Worm (Caenorhabditis elegans) whole organism, L3 larva: ENCODE data around the gene F58E6.13.

Experiments used
- R02D3.7 ChIP-seq: fragments of 150-350 bp; optimal IDR thresholded peaks from 2 replicates; lab custom pipeline; 2014; ENCODE audit warnings: missing biosample characterization, missing genetic modification characterization
- ZK546.5 ChIP-seq: sonication (generic microtip); optimal IDR thresholded peaks from 2 replicates; lab custom pipeline; 2017; ENCODE audit warnings: missing biosample characterization, missing genetic modification characterization
- aly-2 ChIP-seq: fragments of 150-350 bp; optimal IDR thresholded peaks from 2 replicates; lab custom pipeline; 2014; ENCODE audit warnings: missing biosample characterization, missing genetic modification characterization
- ama-1 ChIP-seq: fragments of 150-350 bp; optimal IDR thresholded peaks from 2 replicates; lab custom pipeline; 2018
- ceh-16 ChIP-seq: sonication (generic microtip); optimal IDR thresholded peaks from 2 replicates; lab custom pipeline; 2017; ENCODE audit warnings: missing biosample characterization, missing genetic modification characterization
- ceh-28 ChIP-seq: fragments of 150-350 bp; optimal IDR thresholded peaks from 2 replicates; lab custom pipeline; 2014; ENCODE audit warnings: missing biosample characterization, missing genetic modification reagents, missing genetic modification characterization
- ceh-82 ChIP-seq: fragments of 150-350 bp; optimal IDR thresholded peaks from 2 replicates; lab custom pipeline; 2014; ENCODE audit warnings: missing biosample characterization, missing genetic modification characterization
- ceh-9 ChIP-seq: sonication (generic microtip); optimal IDR thresholded peaks from 2 replicates; lab custom pipeline; 2018; ENCODE audit warnings: missing biosample characterization, missing genetic modification characterization
- daf-12 ChIP-seq: fragments of 150-350 bp; optimal IDR thresholded peaks from 2 replicates; lab custom pipeline; 2014; ENCODE audit warnings: missing biosample characterization, missing genetic modification reagents, missing genetic modification characterization
- egl-27 ChIP-seq: sonication (generic microtip); optimal IDR thresholded peaks from 4 replicates; lab custom pipeline; 2017; ENCODE audit warnings: missing biosample characterization, missing genetic modification reagents, missing genetic modification characterization
- egl-5 ChIP-seq: fragments of 150-350 bp; optimal IDR thresholded peaks from 2 replicates; lab custom pipeline; 2017; ENCODE audit warnings: missing biosample characterization, missing genetic modification reagents, missing genetic modification characterization, inconsistent platforms
- elt-1 ChIP-seq: fragments of 150-350 bp; optimal IDR thresholded peaks from 2 replicates; lab custom pipeline; 2014; ENCODE audit warnings: missing biosample characterization, missing genetic modification characterization
- elt-2 ChIP-seq: sonication (generic microtip); optimal IDR thresholded peaks from 2 replicates; lab custom pipeline; 2016; ENCODE audit warnings: missing genetic modification reagents, mild to moderate bottlenecking, missing genetic modification characterization, missing compliant biosample characterization
- elt-3 ChIP-seq, 3 experiments: fragments of 150-350 bp in 1 of 3; sonication (generic microtip) in 2 of 3; optimal IDR thresholded peaks; 2 replicates in 2 of 3; 4 replicates in 1 of 3; lab custom pipeline; 2014 to 2017; ENCODE audit warnings: missing biosample characterization in 3 of 3, missing genetic modification characterization in 3 of 3
- eor-1 ChIP-seq, 2 experiments: fragments of 150-350 bp; optimal IDR thresholded peaks; 2 replicates each; lab custom pipeline; 2014 to 2018; ENCODE audit warnings: missing biosample characterization in 2 of 2, missing genetic modification characterization in 2 of 2
- fkh-10 ChIP-seq: sonication (generic microtip); optimal IDR thresholded peaks from 2 replicates; lab custom pipeline; 2017; ENCODE audit warnings: missing biosample characterization, missing genetic modification reagents, missing genetic modification characterization
- fkh-2 ChIP-seq: fragments of 150-350 bp; optimal IDR thresholded peaks from 2 replicates; lab custom pipeline; 2014; ENCODE audit warnings: missing biosample characterization, missing genetic modification reagents, missing genetic modification characterization
- fos-1 ChIP-seq: fragments of 150-350 bp; optimal IDR thresholded peaks from 2 replicates; lab custom pipeline; 2014; ENCODE audit warnings: missing biosample characterization, missing genetic modification characterization
- hmg-11 ChIP-seq: sonication (generic microtip); optimal IDR thresholded peaks from 2 replicates; lab custom pipeline; 2016; ENCODE audit warnings: missing genetic modification characterization, missing compliant biosample characterization
- jun-1 ChIP-seq: fragments of 150-350 bp; optimal IDR thresholded peaks from 2 replicates; lab custom pipeline; 2014; ENCODE audit warnings: missing biosample characterization, missing genetic modification reagents, missing genetic modification characterization
- lin-15B ChIP-seq: fragments of 150-350 bp; optimal IDR thresholded peaks from 2 replicates; lab custom pipeline; 2014; ENCODE audit warnings: missing biosample characterization, missing genetic modification characterization
- lin-39 ChIP-seq: fragments of 150-350 bp; optimal IDR thresholded peaks from 2 replicates; lab custom pipeline; 2018; ENCODE audit warnings: missing biosample characterization, missing genetic modification reagents, missing genetic modification characterization
- lsy-12 ChIP-seq: sonication (generic microtip); optimal IDR thresholded peaks from 2 replicates; lab custom pipeline; 2016; ENCODE audit warnings: mild to moderate bottlenecking, missing genetic modification characterization, missing compliant biosample characterization
- mdl-1 ChIP-seq: fragments of 150-350 bp; optimal IDR thresholded peaks from 2 replicates; lab custom pipeline; 2014; ENCODE audit warnings: missing biosample characterization, missing genetic modification characterization
- mml-1 ChIP-seq: fragments of 150-350 bp; sonication (generic microtip); optimal IDR thresholded peaks from 3 replicates; lab custom pipeline; 2014; ENCODE audit warnings: missing biosample characterization, missing genetic modification characterization
- nfya-1 ChIP-seq: sonication (generic microtip); optimal IDR thresholded peaks from 2 replicates; lab custom pipeline; 2017; ENCODE audit warnings: missing genetic modification characterization, mild to moderate bottlenecking, missing compliant biosample characterization, antibody characterized with exemption, moderate library complexity; ENCODE audit not compliant: insufficient read depth
- nhr-11 ChIP-seq: fragments of 150-350 bp; optimal IDR thresholded peaks from 2 replicates; lab custom pipeline; 2014; ENCODE audit warnings: missing biosample characterization, missing genetic modification characterization
- nhr-12 ChIP-seq: fragments of 150-350 bp; optimal IDR thresholded peaks from 2 replicates; lab custom pipeline; 2014; ENCODE audit warnings: missing biosample characterization, missing genetic modification characterization
- nhr-23 ChIP-seq: fragments of 150-350 bp; optimal IDR thresholded peaks from 2 replicates; lab custom pipeline; 2014; ENCODE audit warnings: missing biosample characterization, missing genetic modification reagents, missing genetic modification characterization
- nhr-237 ChIP-seq: fragments of 150-350 bp; optimal IDR thresholded peaks from 2 replicates; lab custom pipeline; 2014; ENCODE audit warnings: missing biosample characterization, missing genetic modification characterization
- nhr-25 ChIP-seq: sonication (generic microtip); optimal IDR thresholded peaks from 2 replicates; lab custom pipeline; 2017; ENCODE audit warnings: missing biosample characterization, missing genetic modification characterization
- nhr-28 ChIP-seq: fragments of 150-350 bp; optimal IDR thresholded peaks from 2 replicates; lab custom pipeline; 2014; ENCODE audit warnings: missing biosample characterization, missing genetic modification characterization
- nhr-43 ChIP-seq: sonication (generic microtip); optimal IDR thresholded peaks from 2 replicates; lab custom pipeline; 2016; ENCODE audit warnings: mild to moderate bottlenecking, missing genetic modification characterization, missing compliant biosample characterization; ENCODE audit not compliant: poor library complexity, severe bottlenecking
- nhr-67 ChIP-seq: fragments of 150-350 bp; optimal IDR thresholded peaks from 2 replicates; lab custom pipeline; 2014; ENCODE audit warnings: missing biosample characterization, missing genetic modification characterization
- nhr-76 ChIP-seq: fragments of 150-350 bp; sonication (generic microtip); optimal IDR thresholded peaks from 5 replicates; lab custom pipeline; 2014; ENCODE audit warnings: missing biosample characterization, missing genetic modification characterization
- nhr-77 ChIP-seq: fragments of 150-350 bp; optimal IDR thresholded peaks from 2 replicates; lab custom pipeline; 2014; ENCODE audit warnings: missing biosample characterization, missing genetic modification characterization
- pha-4 ChIP-seq: fragments of 150-350 bp; optimal IDR thresholded peaks from 2 replicates; lab custom pipeline; 2014; ENCODE audit warnings: missing biosample characterization, missing genetic modification reagents, missing genetic modification characterization
- pqm-1 ChIP-seq: fragments of 150-350 bp; optimal IDR thresholded peaks from 2 replicates; lab custom pipeline; 2017; ENCODE audit warnings: missing biosample characterization, missing genetic modification characterization, inconsistent platforms
- sea-2 ChIP-seq: fragments of 150-350 bp; sonication (generic microtip); optimal IDR thresholded peaks from 4 replicates; lab custom pipeline; 2014; ENCODE audit warnings: missing biosample characterization, missing genetic modification reagents, missing genetic modification characterization
- skn-1 ChIP-seq: fragments of 150-350 bp; optimal IDR thresholded peaks from 2 replicates; lab custom pipeline; 2014; ENCODE audit warnings: missing biosample characterization, missing genetic modification characterization
- snpc-4 ChIP-seq: fragments of 150-350 bp; optimal IDR thresholded peaks from 2 replicates; lab custom pipeline; 2014; ENCODE audit warnings: missing biosample characterization, missing genetic modification characterization
- tbx-2 ChIP-seq: sonication (generic microtip); optimal IDR thresholded peaks from 2 replicates; lab custom pipeline; 2016; ENCODE audit warnings: mild to moderate bottlenecking, missing genetic modification characterization, missing compliant biosample characterization
- unc-39 ChIP-seq: sonication (generic microtip); optimal IDR thresholded peaks from 4 replicates; lab custom pipeline; 2017; ENCODE audit warnings: missing biosample characterization, missing genetic modification characterization
- unc-62 ChIP-seq: fragments of 150-350 bp; sonication (generic microtip); optimal IDR thresholded peaks from 4 replicates; lab custom pipeline; 2014; ENCODE audit warnings: missing biosample characterization, missing genetic modification reagents, missing genetic modification characterization
- zag-1 ChIP-seq: fragments of 150-350 bp; optimal IDR thresholded peaks from 2 replicates; lab custom pipeline; 2014; ENCODE audit warnings: missing biosample characterization, missing genetic modification characterization
- ztf-11 ChIP-seq: fragments of 150-350 bp; optimal IDR thresholded peaks from 2 replicates; lab custom pipeline; 2014; ENCODE audit warnings: missing biosample characterization, missing genetic modification characterization
- ztf-4 ChIP-seq: fragments of 150-350 bp; optimal IDR thresholded peaks from 2 replicates; lab custom pipeline; 2014; ENCODE audit warnings: missing biosample characterization, missing genetic modification characterization

Gene F58E6.13

ce11 chrV:9704399-9704798, 40.6 kb upstream of the F58E6.13 start:
- TF ChIP-seq egl-27 (tag; lab: Kevin White, UChicago) (no peak), ztf-4 (no peak), fkh-10 (no peak), eor-1 (tag; optimal IDR thresholded peaks at IDR 0.05; lab: Kevin White, UChicago) (no peak), pqm-1 (tag; lab: Kevin White, UChicago) (no peak), nhr-77 (tag; lab: Kevin White, UChicago) (no peak), ama-1 (lab: Kevin White, UChicago) (peak; percentile 24), egl-5 (tag; lab: Kevin White, UChicago) (peak; percentile 59), daf-12 (tag; lab: Kevin White, UChicago) (no peak), hmg-11 (peak; percentile 52), nhr-23 (tag; lab: Kevin White, UChicago) (no peak), ceh-82 (tag; lab: Kevin White, UChicago) (no peak), ceh-9 (tag; lab: Kevin White, UChicago) (no peak), lin-39 (peak; percentile 80), nhr-28 (no peak), elt-2 (tag; lab: Kevin White, UChicago) (no peak), zag-1 (tag; lab: Kevin White, UChicago) (no peak), ZK546.5 (no peak), nhr-43 (no peak), snpc-4 (tag; lab: Kevin White, UChicago) (peak; percentile 7), unc-39 (no peak), R02D3.7 (tag; lab: Kevin White, UChicago) (no peak), skn-1 (peak; percentile 62), fos-1 (tag; lab: Kevin White, UChicago) (no peak), lsy-12 (tag; lab: Kevin White, UChicago) (no peak), nfya-1 (tag; lab: Kevin White, UChicago) (peak; percentile 64), fkh-2 (tag; lab: Kevin White, UChicago) (no peak), nhr-12 (tag; lab: Kevin White, UChicago) (no peak), unc-62 (GFP tag; lab: Kevin White, UChicago) (no peak), mdl-1 (tag; lab: Kevin White, UChicago) (no peak), tbx-2 (tag; lab: Kevin White, UChicago) (no peak), nhr-67 (tag; lab: Kevin White, UChicago) (no peak), elt-1 (tag; lab: Kevin White, UChicago) (peak; percentile 13), ceh-16 (no peak), nhr-11 (tag; lab: Kevin White, UChicago) (no peak), aly-2 (no peak), elt-3 (tag; optimal IDR thresholded peaks at IDR 0.05; lab: Kevin White, UChicago) (no peak), nhr-237 (tag; lab: Kevin White, UChicago) (no peak), ceh-28 (tag; lab: Kevin White, UChicago) (peak; percentile 70), ztf-11 (tag; lab: Kevin White, UChicago) (no peak), lin-15B (tag; lab: Kevin White, UChicago) (peak; percentile 32), pha-4 (peak; percentile 48), nhr-25 (tag; lab: Kevin White, UChicago) (peak; percentile 65), mml-1 (tag; lab: Kevin White, UChicago) (no peak), sea-2 (GFP tag; lab: Kevin White, UChicago) (no peak), jun-1 (tag; lab: Kevin White, UChicago) (no peak), nhr-76 (tag; lab: Kevin White, UChicago) (no peak)

- TF ChIP-seq lsy-12 (tag; lab: Kevin White, UChicago) (no peak), nhr-76 (tag; lab: Kevin White, UChicago) (no peak), ceh-9 (tag; lab: Kevin White, UChicago) (no peak), ceh-82 (tag; lab: Kevin White, UChicago) (no peak), sea-2 (GFP tag; lab: Kevin White, UChicago) (no peak)
These were observed 38.4 kb upstream of the F58E6.13 start for ce11 chrV:9706592-9706991.
